Worm (Caenorhabditis elegans) whole organism, early embryonic: Measurements from ENCODE around the gene slc-36.1.

ENCODE experiments used
- B0310.2 ChIP-seq: sonication (generic microtip); optimal IDR thresholded peaks from 2 replicates; lab custom pipeline; 2016; ENCODE audit warnings: mild to moderate bottlenecking, missing genetic modification characterization, missing compliant biosample characterization
- F13C5.2 ChIP-seq: sonication (generic microtip); optimal IDR thresholded peaks from 2 replicates; lab custom pipeline; 2017; ENCODE audit warnings: mild to moderate bottlenecking, missing genetic modification characterization, inconsistent platforms, missing compliant biosample characterization
- aly-1 ChIP-seq: sonication (generic microtip); optimal IDR thresholded peaks from 2 replicates; lab custom pipeline; 2016; ENCODE audit warnings: missing genetic modification characterization, missing compliant biosample characterization
- ama-1 ChIP-seq: fragments of 150-350 bp; optimal IDR thresholded peaks from 2 replicates; lab custom pipeline; 2014
- ceh-13 ChIP-seq: fragments of 200-800 bp; sonication (Bioruptor generic); optimal IDR thresholded peaks from 2 replicates; lab custom pipeline; 2018; ENCODE audit warnings: mild to moderate bottlenecking, missing genetic modification characterization, missing compliant biosample characterization
- ceh-36 ChIP-seq: sonication (generic microtip); optimal IDR thresholded peaks from 2 replicates; lab custom pipeline; 2016; ENCODE audit warnings: missing genetic modification characterization, inconsistent platforms, missing compliant biosample characterization
- ets-7 ChIP-seq: sonication (generic microtip); optimal IDR thresholded peaks from 2 replicates; lab custom pipeline; 2016; ENCODE audit warnings: missing genotype, missing genetic modification characterization, missing compliant biosample characterization
- flt-1 ChIP-seq: fragments of 200-800 bp; sonication (Bioruptor generic); IDR thresholded peaks from 2 replicates; pipeline ENCODE4 v1.3.6; 2022; ENCODE audit warnings: missing genetic modification characterization, missing compliant biosample characterization
- hmbx-1 ChIP-seq: sonication (generic microtip); optimal IDR thresholded peaks from 2 replicates; lab custom pipeline; 2016; ENCODE audit warnings: mild to moderate bottlenecking, missing genetic modification characterization, missing compliant biosample characterization
- hmg-4 ChIP-seq: fragments of 200-800 bp; sonication (Bioruptor generic); optimal IDR thresholded peaks from 2 replicates; lab custom pipeline; 2018; ENCODE audit warnings: mild to moderate bottlenecking, missing genetic modification characterization, missing compliant biosample characterization
- hnd-1 ChIP-seq: sonication (generic microtip); optimal IDR thresholded peaks from 2 replicates; lab custom pipeline; 2016; ENCODE audit warnings: missing genetic modification characterization, missing compliant biosample characterization
- pes-1 ChIP-seq: fragments of 200-800 bp; sonication (Bioruptor generic); IDR thresholded peaks from 2 replicates; pipeline ENCODE4 v1.3.6; 2022; ENCODE audit warnings: missing genetic modification reagents, missing genetic modification characterization, missing compliant biosample characterization
- scrt-1 ChIP-seq: fragments of 200-800 bp; sonication (Bioruptor generic); IDR thresholded peaks from 2 replicates; pipeline ENCODE4 v1.3.6; 2022; ENCODE audit warnings: missing genetic modification characterization, missing compliant biosample characterization
- sea-1 ChIP-seq: fragments of 200-800 bp; sonication (Bioruptor generic); conservative IDR thresholded peaks from 2 replicates; pipeline ENCODE4 v1.3.6; 2022; ENCODE audit warnings: missing genetic modification characterization, missing compliant biosample characterization
- tbx-11 ChIP-seq: fragments of 200-800 bp; sonication (Bioruptor generic); IDR thresholded peaks from 2 replicates; pipeline ENCODE4 v1.3.6; 2022; ENCODE audit warnings: missing genetic modification characterization, missing compliant biosample characterization
- tbx-37 ChIP-seq: fragments of 200-800 bp; sonication (Bioruptor generic); conservative IDR thresholded peaks from 2 replicates; pipeline ENCODE4 v1.3.6; 2022; ENCODE audit warnings: missing genetic modification reagents, missing genetic modification characterization, missing compliant biosample characterization
- tra-4 ChIP-seq: sonication (generic microtip); optimal IDR thresholded peaks from 2 replicates; lab custom pipeline; 2017; ENCODE audit warnings: missing genetic modification characterization, missing compliant biosample characterization

Gene slc-36.1

ce11 chrIII:13298722-13299431 is 8.4 kb upstream of the slc-36.1 start, which contains the start of gene pgm-2:
Gene pgm-2, plus strand, starts transcription at chrIII:13299378.
- TF ChIP-seq aly-1 (peak; percentile 12), pes-1 (GFP tag; lab: Robert Waterston, UW) (no peak), tra-4 (tag; lab: Kevin White, UChicago) (peak; percentile 46), B0310.2 (tag; lab: Kevin White, UChicago) (no peak), tbx-11 (GFP tag; lab: Robert Waterston, UW) (no peak), ceh-13 (GFP tag; lab: Kevin White, UChicago) (no peak), ama-1 (lab: Kevin White, UChicago) (peak; percentile 32), tbx-37 (GFP tag; lab: Robert Waterston, UW) (no peak), scrt-1 (GFP tag; lab: Robert Waterston, UW) (no peak), ceh-36 (tag; lab: Kevin White, UChicago) (no peak), ets-7 (tag; lab: Kevin White, UChicago) (no peak), flt-1 (GFP tag; lab: Robert Waterston, UW) (no peak), hmbx-1 (no peak), F13C5.2 (tag; lab: Kevin White, UChicago) (no peak), hnd-1 (no peak), hmg-4 (GFP tag; lab: Kevin White, UChicago) (no peak), sea-1 (GFP tag; lab: Robert Waterston, UW) (no peak)

- no peak for TF ChIP-seq tbx-11 (GFP tag; lab: Robert Waterston, UW)
- TF ChIP-seq ceh-13 (GFP tag; lab: Kevin White, UChicago): no peak
- no peak for TF ChIP-seq ama-1 (lab: Kevin White, UChicago)
- TF ChIP-seq sea-1 (GFP tag; lab: Robert Waterston, UW): no peak
- no peak for TF ChIP-seq hmg-4 (GFP tag; lab: Kevin White, UChicago)
- no peak for TF ChIP-seq ceh-36 (tag; lab: Kevin White, UChicago)
- TF ChIP-seq flt-1 (GFP tag; lab: Robert Waterston, UW): no peak
- no peak for TF ChIP-seq ets-7 (tag; lab: Kevin White, UChicago)
- no peak for TF ChIP-seq hnd-1
- TF ChIP-seq tra-4 (tag; lab: Kevin White, UChicago): no peak
- no peak for TF ChIP-seq F13C5.2 (tag; lab: Kevin White, UChicago)
- no peak for TF ChIP-seq aly-1
- no peak for TF ChIP-seq scrt-1 (GFP tag; lab: Robert Waterston, UW)
These were observed 5.3 kb upstream of the slc-36.1 start for ce11 chrIII:13301983-13302382.

DNA sequence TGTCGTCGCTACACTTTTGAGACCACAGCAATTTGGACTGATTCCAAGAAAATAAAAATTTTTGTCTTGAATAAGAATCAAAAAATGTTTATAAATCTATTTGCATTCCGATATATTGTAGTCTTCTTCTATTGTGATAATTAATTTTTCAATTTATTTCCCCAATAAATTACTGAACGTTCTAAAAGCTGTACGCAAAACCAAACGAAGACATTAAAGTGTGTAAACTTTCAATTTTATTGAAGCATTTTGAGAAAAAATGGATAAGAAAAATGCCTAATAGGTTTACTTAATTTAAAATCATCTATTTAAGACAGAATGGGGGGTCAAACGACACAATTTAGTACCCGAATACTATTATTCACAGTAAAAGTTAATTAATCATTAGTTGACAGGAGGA is 4.7 kb upstream of the slc-36.1 start:
- TF ChIP-seq ets-7 (tag; lab: Kevin White, UChicago): no peak
- TF ChIP-seq hmg-4 (GFP tag; lab: Kevin White, UChicago): no peak

- TF ChIP-seq hmbx-1 (no peak), scrt-1 (GFP tag; lab: Robert Waterston, UW) (no peak), aly-1 (no peak), pes-1 (GFP tag; lab: Robert Waterston, UW) (no peak), B0310.2 (tag; lab: Kevin White, UChicago) (no peak), tra-4 (tag; lab: Kevin White, UChicago) (no peak), flt-1 (GFP tag; lab: Robert Waterston, UW) (no peak), ceh-13 (GFP tag; lab: Kevin White, UChicago) (no peak), sea-1 (GFP tag; lab: Robert Waterston, UW) (no peak), ama-1 (lab: Kevin White, UChicago) (no peak), tbx-37 (GFP tag; lab: Robert Waterston, UW) (no peak), hnd-1 (no peak), ceh-36 (tag; lab: Kevin White, UChicago) (no peak), hmg-4 (GFP tag; lab: Kevin White, UChicago) (no peak), ets-7 (tag; lab: Kevin White, UChicago) (no peak)
These were observed 1.8 kb upstream of the slc-36.1 start for ce11 chrIII:13305537-13305936.

ce11 chrIII:13310552-13310951 is 3.2 kb downstream of the slc-36.1 start:
- no peak for TF ChIP-seq ama-1 (lab: Kevin White, UChicago)
- no peak for TF ChIP-seq ceh-13 (GFP tag; lab: Kevin White, UChicago)
- no peak for TF ChIP-seq B0310.2 (tag; lab: Kevin White, UChicago)
- no peak for TF ChIP-seq tra-4 (tag; lab: Kevin White, UChicago)
- TF ChIP-seq ets-7 (tag; lab: Kevin White, UChicago): no peak

ce11 chrIII:13313788-13314187 is 6.5 kb downstream of the slc-36.1 start, which contains the start of gene Y43F4B.10:
Gene Y43F4B.10, plus strand, starts transcription at chrIII:13314068.
- no peak for TF ChIP-seq hmbx-1

ce11 chrIII:13314636-13315035 is 7.3 kb downstream of the slc-36.1 start:
- TF ChIP-seq tbx-11 (GFP tag; lab: Robert Waterston, UW): no peak
- TF ChIP-seq ets-7 (tag; lab: Kevin White, UChicago): no peak
- TF ChIP-seq hmbx-1: no peak
- no peak for TF ChIP-seq flt-1 (GFP tag; lab: Robert Waterston, UW)
- TF ChIP-seq tbx-37 (GFP tag; lab: Robert Waterston, UW): no peak
- TF ChIP-seq F13C5.2 (tag; lab: Kevin White, UChicago): no peak
- no peak for TF ChIP-seq aly-1
- TF ChIP-seq ceh-13 (GFP tag; lab: Kevin White, UChicago): no peak
- no peak for TF ChIP-seq ama-1 (lab: Kevin White, UChicago)
- TF ChIP-seq scrt-1 (GFP tag; lab: Robert Waterston, UW): no peak
- TF ChIP-seq sea-1 (GFP tag; lab: Robert Waterston, UW): no peak
- TF ChIP-seq B0310.2 (tag; lab: Kevin White, UChicago): no peak
- no peak for TF ChIP-seq ceh-36 (tag; lab: Kevin White, UChicago)
- no peak for TF ChIP-seq tra-4 (tag; lab: Kevin White, UChicago)
- TF ChIP-seq hnd-1: no peak
- no peak for TF ChIP-seq hmg-4 (GFP tag; lab: Kevin White, UChicago)
- no peak for TF ChIP-seq pes-1 (GFP tag; lab: Robert Waterston, UW)
